Fruit fly (Drosophila melanogaster): ENCODE results near the gene CG9555.

Gene CG9555

DNA sequence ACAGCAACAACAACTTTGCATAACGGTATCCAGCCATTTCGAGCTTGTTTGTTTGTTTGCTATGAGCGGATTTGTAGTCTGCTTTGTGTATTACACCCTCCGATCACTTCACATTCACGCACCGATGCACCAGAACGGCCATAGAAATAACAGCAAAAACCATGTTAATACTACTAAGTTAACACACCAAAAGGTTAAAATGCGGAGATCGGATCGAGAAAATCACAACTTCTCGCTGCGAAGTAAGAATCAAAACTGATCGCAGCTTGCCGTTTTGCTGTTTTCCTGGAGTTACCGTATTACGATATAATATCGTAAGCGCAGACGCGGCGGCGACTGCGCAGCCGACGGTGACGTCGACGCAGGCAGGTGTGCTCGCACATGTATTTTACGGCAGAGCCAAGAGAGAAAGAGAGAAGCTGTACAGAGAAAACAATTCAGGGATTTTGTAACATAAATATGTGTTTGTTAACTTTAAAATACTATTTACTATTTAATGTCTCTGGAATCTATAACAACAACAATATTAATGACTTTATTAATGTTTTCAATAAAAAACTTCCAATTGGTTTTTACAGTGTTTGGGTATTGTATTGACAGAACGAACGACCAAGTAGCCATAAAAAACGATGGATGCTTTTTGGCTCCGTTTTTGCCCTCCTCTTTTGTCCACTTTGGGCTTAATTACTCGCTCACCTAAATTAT lies 6.8 kb upstream of the CG9555 start, which contains the start of gene CG13101 (continued):
- TF ChIP-seq CG3281 (GFP tag; optimal IDR thresholded peaks at IDR 0.05) (peak; percentile 90), CG17912 (GFP tag; optimal IDR thresholded peaks at IDR 0.05) (no peak), sqz (GFP tag; optimal IDR thresholded peaks at IDR 0.05) (peak; percentile 92), CG15514 (GFP tag; optimal IDR thresholded peaks at IDR 0.05) (peak; percentile 88), Drgx (GFP tag; IDR thresholded peaks at IDR 0.05) (peak; percentile 97), CG6272 (GFP tag; IDR thresholded peaks at IDR 0.05) (no peak; the same call in none of the 2 replicates), CG7357 (GFP tag; IDR thresholded peaks at IDR 0.05) (peak; percentile 83; the same call in 2 of the 3 replicates), CG1233 (GFP tag; optimal IDR thresholded peaks at IDR 0.05) (peak; percentile 87), CG2199 (GFP tag; IDR thresholded peaks at IDR 0.05) (peak; percentile 93), crp (GFP tag; optimal IDR thresholded peaks at IDR 0.05) (peak in 1 of 2 experiments; percentile 38), nerfin-1 (tag; optimal IDR thresholded peaks at IDR 0.05) (peak; percentile 78), CG4328 (GFP tag; optimal IDR thresholded peaks at IDR 0.05) (peak; percentile 24), CG10267 (tag; optimal IDR thresholded peaks at IDR 0.05) (peak; percentile 89), Deaf1 (tag; optimal IDR thresholded peaks at IDR 0.05) (peak; percentile 82), CG8089 (GFP tag; optimal IDR thresholded peaks at IDR 0.05) (peak; percentile 63), Dref (GFP tag; IDR thresholded peaks at IDR 0.05) (no peak), MESR4 (GFP tag; optimal IDR thresholded peaks at IDR 0.05) (peak; percentile 42), CG17385 (GFP tag; optimal IDR thresholded peaks at IDR 0.05) (peak; percentile 89), CG6854 (GFP tag; optimal IDR thresholded peaks at IDR 0.05) (peak; percentile 87), CG10654 (GFP tag; optimal IDR thresholded peaks at IDR 0.05) (peak; percentile 84), Ravus (GFP tag; IDR thresholded peaks at IDR 0.05) (peak; percentile 84), Doc3 (GFP tag; IDR thresholded peaks at IDR 0.05; ENCODE audit: partially characterized antibody) (no peak), grn (GFP tag; optimal IDR thresholded peaks at IDR 0.05) (peak; percentile 54), H2.0 (GFP tag; IDR thresholded peaks at IDR 0.05) (peak; percentile 93), unpg (GFP tag; optimal IDR thresholded peaks at IDR 0.05) (peak; percentile 97), usp (GFP tag; optimal IDR thresholded peaks at IDR 0.05) (no peak), Neu2 (GFP tag; optimal IDR thresholded peaks at IDR 0.05; ENCODE audit: borderline replicate concordance) (no peak), ATbp (GFP tag; optimal IDR thresholded peaks at IDR 0.05) (peak; percentile 89), pfk (GFP tag; optimal IDR thresholded peaks at IDR 0.05) (no peak), Asciz (GFP tag; optimal IDR thresholded peaks at IDR 0.05) (peak; percentile 90), chn (GFP tag; optimal IDR thresholded peaks at IDR 0.05) (peak; percentile 83), HLH3B (GFP tag; IDR thresholded peaks at IDR 0.05) (peak; percentile 95), rib (GFP tag; IDR thresholded peaks at IDR 0.05) (peak; percentile 93), CG14667 (GFP tag; IDR thresholded peaks at IDR 0.05) (peak; percentile 89), CG11456 (GFP tag; IDR thresholded peaks at IDR 0.05) (no peak; the same call in 1 of the 3 replicates), en (GFP tag; optimal IDR thresholded peaks at IDR 0.05) (peak; percentile 68), pb (GFP tag; optimal IDR thresholded peaks at IDR 0.05) (peak; percentile 62), jigr1 (GFP tag; IDR thresholded peaks at IDR 0.05) (peak; percentile 77), hth (optimal IDR thresholded peaks at IDR 0.05) (no peak), CrebB (tag; optimal IDR thresholded peaks at IDR 0.05) (peak; percentile 91), tap (tag; optimal IDR thresholded peaks at IDR 0.05) (peak; percentile 91), CG12744 (GFP tag; optimal IDR thresholded peaks at IDR 0.05) (peak; percentile 79), zf30C (GFP tag; optimal IDR thresholded peaks at IDR 0.05) (peak; percentile 75), zfh2 (GFP tag; optimal IDR thresholded peaks at IDR 0.05) (peak; percentile 66), Abd-B (GFP tag; optimal IDR thresholded peaks at IDR 0.05) (peak; percentile 86), Hmx (GFP tag; optimal IDR thresholded peaks at IDR 0.05) (peak; percentile 71), CG17359 (tag; optimal IDR thresholded peaks at IDR 0.05) (peak; percentile 93), trh (GFP tag; optimal IDR thresholded peaks at IDR 0.05) (peak; percentile 60), CG34376 (GFP tag; optimal IDR thresholded peaks at IDR 0.05) (peak; percentile 62), CG1529 (GFP tag; optimal IDR thresholded peaks at IDR 0.05) (peak; percentile 81)

Measured in whole organism, embryonic.